Fruit fly (Drosophila melanogaster): Measurements from ENCODE around the gene alpha-Est10.

- TF ChIP-seq EcR (GFP tag; optimal IDR thresholded peaks at IDR 0.05) (no peak), CG13204 (GFP tag; optimal IDR thresholded peaks at IDR 0.05) (no peak), gl (tag; optimal IDR thresholded peaks at IDR 0.05) (no peak), CG15710 (tag; optimal IDR thresholded peaks at IDR 0.05) (no peak), CG8301 (tag; optimal IDR thresholded peaks at IDR 0.05) (no peak), rn (GFP tag; IDR thresholded peaks at IDR 0.05) (no peak), CG32121 (GFP tag; IDR thresholded peaks at IDR 0.05) (no peak), CG4496 (GFP tag; IDR thresholded peaks at IDR 0.05) (no peak), Snoo (tag; optimal IDR thresholded peaks at IDR 0.05) (no peak), CG8159 (tag; optimal IDR thresholded peaks at IDR 0.05) (peak; percentile 3), CG12605 (GFP tag; IDR thresholded peaks at IDR 0.05) (no peak), D1 (tag; optimal IDR thresholded peaks at IDR 0.05) (no peak), CG9948 (tag; optimal IDR thresholded peaks at IDR 0.05) (no peak)
Observed at dm6 chr3R:7522266-7522955, 28.8 kb upstream of the alpha-Est10 start.

Data from whole organism, pupa.